Worm (Caenorhabditis elegans) whole organism, L2 larva: ENCODE results near the gene lig-4.

ENCODE experiments used
- C34F6.9 ChIP-seq: fragments of 150-350 bp; optimal IDR thresholded peaks from 2 replicates; lab custom pipeline; 2014; ENCODE audit warnings: missing biosample characterization, missing genetic modification characterization
- F13H6.1 ChIP-seq: sonication (generic microtip); optimal IDR thresholded peaks from 2 replicates; lab custom pipeline; 2016; ENCODE audit warnings: missing genetic modification characterization, missing compliant biosample characterization
- Y55F3AM.14 ChIP-seq: fragments of 200-800 bp; sonication (Bioruptor generic); optimal IDR thresholded peaks from 2 replicates; lab custom pipeline; 2018; ENCODE audit warnings: mild to moderate bottlenecking, missing genetic modification characterization, missing compliant biosample characterization
- ZK546.5 ChIP-seq: sonication (generic microtip); optimal IDR thresholded peaks from 2 replicates; lab custom pipeline; 2017; ENCODE audit warnings: missing biosample characterization, missing genetic modification characterization
- aly-2 ChIP-seq: fragments of 150-350 bp; optimal IDR thresholded peaks from 2 replicates; lab custom pipeline; 2014; ENCODE audit warnings: missing biosample characterization, missing genetic modification characterization
- ama-1 ChIP-seq: fragments of 150-350 bp; optimal IDR thresholded peaks from 2 replicates; lab custom pipeline; 2018; ENCODE audit warnings: inconsistent platforms
- blmp-1 ChIP-seq: sonication (generic microtip); optimal IDR thresholded peaks from 2 replicates; lab custom pipeline; 2017; ENCODE audit warnings: missing genetic modification characterization, mild to moderate bottlenecking, missing compliant biosample characterization, antibody characterized with exemption, moderate library complexity; ENCODE audit not compliant: insufficient read depth
- ceh-16 ChIP-seq: fragments of 150-350 bp; optimal IDR thresholded peaks from 2 replicates; lab custom pipeline; 2014; ENCODE audit warnings: missing biosample characterization, missing genetic modification characterization
- dmd-4 ChIP-seq: sonication (generic microtip); optimal IDR thresholded peaks from 2 replicates; lab custom pipeline; 2017; ENCODE audit warnings: missing biosample characterization, missing genetic modification characterization
- egl-27 ChIP-seq: sonication (generic microtip); optimal IDR thresholded peaks from 3 replicates; lab custom pipeline; 2017; ENCODE audit warnings: missing biosample characterization, missing genetic modification reagents, missing genetic modification characterization
- elt-1 ChIP-seq: fragments of 150-350 bp; optimal IDR thresholded peaks from 2 replicates; lab custom pipeline; 2014; ENCODE audit warnings: missing biosample characterization, missing genetic modification characterization
- elt-3 ChIP-seq: sonication (generic microtip); optimal IDR thresholded peaks from 2 replicates; lab custom pipeline; 2017; ENCODE audit warnings: missing biosample characterization, missing genetic modification characterization
- fos-1 ChIP-seq: fragments of 150-350 bp; optimal IDR thresholded peaks from 2 replicates; lab custom pipeline; 2014; ENCODE audit warnings: missing biosample characterization, missing genetic modification characterization
- gmeb-1 ChIP-seq: fragments of 150-350 bp; optimal IDR thresholded peaks from 2 replicates; lab custom pipeline; 2014; ENCODE audit warnings: missing biosample characterization, missing genetic modification characterization
- lin-39 ChIP-seq: fragments of 150-350 bp; optimal IDR thresholded peaks from 2 replicates; lab custom pipeline; 2014; ENCODE audit warnings: missing biosample characterization, missing genetic modification reagents, missing genetic modification characterization
- lsy-2 ChIP-seq, 2 experiments: fragments of 150-350 bp in 1 of 2; sonication (generic microtip) in 1 of 2; optimal IDR thresholded peaks; 2 replicates each; lab custom pipeline; 2014 to 2017; ENCODE audit warnings: missing biosample characterization in 2 of 2, missing genetic modification characterization in 2 of 2
- mab-5 ChIP-seq: fragments of 150-350 bp; optimal IDR thresholded peaks from 2 replicates; lab custom pipeline; 2014; ENCODE audit warnings: missing biosample characterization, missing genetic modification characterization
- nhr-10 ChIP-seq: sonication (generic microtip); optimal IDR thresholded peaks from 2 replicates; lab custom pipeline; 2017; ENCODE audit warnings: missing biosample characterization, missing genetic modification characterization
- nhr-11 ChIP-seq: fragments of 150-350 bp; optimal IDR thresholded peaks from 2 replicates; lab custom pipeline; 2014; ENCODE audit warnings: missing biosample characterization, missing genetic modification characterization
- nhr-12 ChIP-seq: fragments of 150-350 bp; optimal IDR thresholded peaks from 2 replicates; lab custom pipeline; 2014; ENCODE audit warnings: missing biosample characterization, missing genetic modification characterization
- nhr-129 ChIP-seq: fragments of 150-350 bp; optimal IDR thresholded peaks from 2 replicates; lab custom pipeline; 2014; ENCODE audit warnings: missing biosample characterization, missing genetic modification characterization
- nhr-23 ChIP-seq: fragments of 150-350 bp; optimal IDR thresholded peaks from 2 replicates; lab custom pipeline; 2014; ENCODE audit warnings: missing biosample characterization, missing genetic modification reagents, missing genetic modification characterization
- nhr-237 ChIP-seq: fragments of 150-350 bp; optimal IDR thresholded peaks from 2 replicates; lab custom pipeline; 2014; ENCODE audit warnings: missing biosample characterization, missing genetic modification characterization
- nhr-25 ChIP-seq: fragments of 150-350 bp; sonication (generic microtip); optimal IDR thresholded peaks from 3 replicates; lab custom pipeline; 2014; ENCODE audit warnings: missing biosample characterization, missing genetic modification characterization
- nhr-77 ChIP-seq: fragments of 150-350 bp; optimal IDR thresholded peaks from 2 replicates; lab custom pipeline; 2014; ENCODE audit warnings: missing biosample characterization, missing genetic modification characterization
- peb-1 ChIP-seq: fragments of 150-350 bp; optimal IDR thresholded peaks from 2 replicates; lab custom pipeline; 2014; ENCODE audit warnings: missing biosample characterization, missing genetic modification characterization
- sma-3 ChIP-seq: sonication (generic microtip); optimal IDR thresholded peaks from 2 replicates; lab custom pipeline; 2016; ENCODE audit warnings: missing genetic modification reagents, missing genetic modification characterization, missing compliant biosample characterization
- sma-9 ChIP-seq, 2 experiments: fragments of 150-350 bp in 1 of 2; sonication (generic microtip) in 1 of 2; optimal IDR thresholded peaks; 2 replicates each; lab custom pipeline; 2014 to 2016; ENCODE audit warnings: missing genetic modification characterization in 2 of 2, mild to moderate bottlenecking in 1 of 2, missing biosample characterization in 1 of 2, missing compliant biosample characterization in 1 of 2, missing genetic modification reagents in 1 of 2, moderate library complexity in 1 of 2
- snpc-4 ChIP-seq: fragments of 150-350 bp; optimal IDR thresholded peaks from 2 replicates; lab custom pipeline; 2014; ENCODE audit warnings: missing biosample characterization, missing genetic modification characterization
- unc-39 ChIP-seq: fragments of 150-350 bp; optimal IDR thresholded peaks from 2 replicates; lab custom pipeline; 2014; ENCODE audit warnings: missing biosample characterization, missing genetic modification characterization
- unc-55 ChIP-seq: fragments of 150-350 bp; sonication (generic microtip); optimal IDR thresholded peaks from 3 replicates; lab custom pipeline; 2014; ENCODE audit warnings: missing biosample characterization, missing genetic modification reagents, missing genetic modification characterization
- unc-62 ChIP-seq: fragments of 150-350 bp; optimal IDR thresholded peaks from 2 replicates; lab custom pipeline; 2014; ENCODE audit warnings: missing biosample characterization, missing genetic modification reagents, missing genetic modification characterization
- zag-1 ChIP-seq: fragments of 150-350 bp; optimal IDR thresholded peaks from 2 replicates; lab custom pipeline; 2014; ENCODE audit warnings: missing biosample characterization, missing genetic modification characterization
- ztf-11 ChIP-seq: sonication (generic microtip); optimal IDR thresholded peaks from 2 replicates; lab custom pipeline; 2017; ENCODE audit warnings: missing biosample characterization, missing genetic modification characterization
- ztf-4 ChIP-seq: fragments of 150-350 bp; optimal IDR thresholded peaks from 2 replicates; lab custom pipeline; 2014; ENCODE audit warnings: missing biosample characterization, missing genetic modification characterization

Gene lig-4

DNA sequence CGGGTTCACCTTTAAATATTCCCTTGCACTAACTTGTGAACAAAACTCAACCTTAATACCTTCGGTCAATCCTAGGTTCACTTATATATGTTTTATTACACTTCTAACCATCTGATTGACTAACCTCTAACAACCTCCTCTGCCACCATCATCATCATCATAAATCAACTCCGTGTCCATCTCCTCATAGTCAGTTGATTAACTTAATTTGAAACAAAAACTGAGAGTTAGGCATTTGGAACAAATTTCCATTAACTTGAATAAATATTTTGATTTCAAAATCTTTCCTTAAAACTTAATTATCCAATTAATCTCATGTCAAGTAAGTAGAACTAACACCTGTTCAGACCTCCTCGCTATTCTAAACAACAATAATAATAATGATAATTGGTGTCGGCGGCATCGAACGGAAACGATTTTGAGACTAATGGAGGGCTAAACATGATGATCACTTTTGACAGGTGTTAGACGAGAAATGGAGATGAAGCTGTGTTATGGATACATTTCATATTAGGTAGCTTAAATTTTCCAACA is 32.5 kb downstream of the lig-4 start:
- TF ChIP-seq aly-2 (tag; lab: Kevin White, UChicago) (no peak), sma-9 (GFP tag; optimal IDR thresholded peaks at IDR 0.05; lab: Kevin White, UChicago) (no peak), sma-9 (tag; optimal IDR thresholded peaks at IDR 0.05; lab: Kevin White, UChicago) (no peak), nhr-25 (tag; lab: Kevin White, UChicago) (no peak), zag-1 (tag; lab: Kevin White, UChicago) (no peak), ztf-11 (no peak), elt-1 (tag; lab: Kevin White, UChicago) (no peak), ztf-4 (tag; lab: Kevin White, UChicago) (no peak), lin-39 (no peak), gmeb-1 (tag; lab: Kevin White, UChicago) (no peak), ZK546.5 (tag; lab: Kevin White, UChicago) (no peak)

DNA sequence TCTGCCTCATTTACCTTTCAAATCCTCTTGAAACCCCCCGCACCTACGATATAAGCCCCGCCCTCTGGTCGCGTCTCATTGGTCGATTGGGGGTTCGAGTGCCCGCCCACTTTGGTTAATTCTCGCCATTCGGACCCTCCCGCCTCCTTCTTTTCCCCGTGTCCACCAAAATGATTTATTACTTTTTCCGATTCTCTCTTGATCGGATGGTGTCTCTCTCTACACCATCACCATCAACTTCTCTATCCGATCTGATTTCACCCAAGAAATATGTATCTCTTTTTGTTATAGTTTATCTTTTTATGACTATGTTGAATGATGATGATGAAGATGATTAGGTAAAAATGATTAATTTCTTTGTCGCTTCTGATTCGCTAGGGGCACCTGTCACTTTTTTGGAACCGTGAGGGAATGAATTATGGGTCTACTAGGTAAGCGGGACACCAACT is 33.5 kb downstream of the lig-4 start:
- TF ChIP-seq Y55F3AM.14 (peak; percentile 30), ceh-16 (peak; percentile 76), nhr-237 (tag; lab: Kevin White, UChicago) (no peak), nhr-11 (tag; lab: Kevin White, UChicago) (no peak), ztf-4 (tag; lab: Kevin White, UChicago) (peak; percentile 8), blmp-1 (tag; lab: Kevin White, UChicago) (no peak), unc-62 (peak; percentile 76), sma-9 (GFP tag; optimal IDR thresholded peaks at IDR 0.05; lab: Kevin White, UChicago) (peak; percentile 14), sma-9 (tag; optimal IDR thresholded peaks at IDR 0.05; lab: Kevin White, UChicago) (no peak), unc-39 (no peak), nhr-129 (tag; lab: Kevin White, UChicago) (no peak), dmd-4 (tag; lab: Kevin White, UChicago) (no peak), mab-5 (tag; lab: Kevin White, UChicago) (peak; percentile 97), lsy-2 (tag; optimal IDR thresholded peaks at IDR 0.05; lab: Kevin White, UChicago) (peak; percentile 35 to 78), lin-39 (no peak), sma-3 (GFP tag; lab: Kevin White, UChicago) (peak; percentile 10), ama-1 (lab: Kevin White, UChicago) (no peak), nhr-25 (tag; lab: Kevin White, UChicago) (peak; percentile 15), egl-27 (no peak), unc-55 (peak; percentile 64)

DNA sequence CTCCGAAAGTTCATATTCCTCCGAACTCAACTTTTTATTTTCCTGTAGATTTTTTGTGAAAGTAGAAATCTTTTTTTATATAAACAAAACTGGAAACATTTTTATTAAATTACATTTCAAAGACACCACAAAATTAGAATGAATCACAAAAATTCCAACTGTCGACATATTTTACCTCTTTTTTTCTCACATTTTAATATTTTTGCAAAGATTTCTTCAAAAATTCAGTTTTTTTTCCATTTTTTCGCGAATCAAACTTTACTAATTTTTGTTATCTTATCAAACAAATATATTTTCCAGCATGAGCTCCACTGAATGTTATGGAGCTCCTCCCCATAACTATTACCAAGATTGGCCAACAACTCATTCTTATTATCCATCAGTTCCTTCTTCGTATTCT is 34.1 kb downstream of the lig-4 start, which contains the start of gene ceh-13:
ceh-13 (plus strand) TSS at position 301 of the 400 bp plus-strand sequence.
- TF ChIP-seq elt-3 (tag; lab: Kevin White, UChicago) = no peak
- no peak for TF ChIP-seq nhr-12
- TF ChIP-seq nhr-23 (tag; lab: Kevin White, UChicago) = no peak

DNA sequence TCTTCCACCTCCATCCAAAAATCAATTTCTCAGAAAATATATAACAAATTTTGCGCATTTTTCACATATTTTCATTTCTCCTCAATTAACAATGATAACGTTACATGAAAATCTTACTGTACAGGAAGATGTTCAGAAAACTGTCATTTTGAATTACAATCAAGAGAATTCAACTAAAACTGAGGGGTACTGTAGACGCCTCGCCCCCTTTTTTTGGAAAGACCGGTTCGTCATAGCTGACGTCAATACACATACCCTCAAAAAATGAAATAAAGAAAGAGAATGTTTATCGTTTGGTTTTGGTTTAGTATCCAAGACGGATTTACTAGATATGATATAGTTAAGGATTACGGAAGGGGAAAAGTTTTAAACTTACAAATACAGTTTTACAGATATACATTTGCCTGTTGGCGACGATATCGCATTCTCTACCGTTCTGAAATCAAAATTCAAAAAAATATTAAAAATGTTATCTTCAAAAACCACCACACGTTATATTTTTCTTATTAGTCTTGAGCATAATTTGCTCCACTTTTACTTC is 36.7 kb downstream of the lig-4 start:
- peak; percentile 11 for TF ChIP-seq sma-9 (GFP tag; optimal IDR thresholded peaks at IDR 0.05; lab: Kevin White, UChicago)
- TF ChIP-seq sma-9 (tag; optimal IDR thresholded peaks at IDR 0.05; lab: Kevin White, UChicago) = no peak
- no peak for TF ChIP-seq snpc-4
- no peak for TF ChIP-seq nhr-77 (tag; lab: Kevin White, UChicago)
- no peak for TF ChIP-seq ceh-16
- no peak for TF ChIP-seq sma-3 (GFP tag; lab: Kevin White, UChicago)
- TF ChIP-seq peb-1 (tag; lab: Kevin White, UChicago) = no peak
- no peak for TF ChIP-seq C34F6.9 (tag; lab: Kevin White, UChicago)
- no peak for TF ChIP-seq fos-1 (tag; lab: Kevin White, UChicago)
- TF ChIP-seq lsy-2 (tag; optimal IDR thresholded peaks at IDR 0.05; lab: Kevin White, UChicago) = peak in 1 of 2 experiments; percentile 71
- TF ChIP-seq blmp-1 (tag; lab: Kevin White, UChicago) = no peak
- TF ChIP-seq nhr-23 (tag; lab: Kevin White, UChicago) = no peak

DNA sequence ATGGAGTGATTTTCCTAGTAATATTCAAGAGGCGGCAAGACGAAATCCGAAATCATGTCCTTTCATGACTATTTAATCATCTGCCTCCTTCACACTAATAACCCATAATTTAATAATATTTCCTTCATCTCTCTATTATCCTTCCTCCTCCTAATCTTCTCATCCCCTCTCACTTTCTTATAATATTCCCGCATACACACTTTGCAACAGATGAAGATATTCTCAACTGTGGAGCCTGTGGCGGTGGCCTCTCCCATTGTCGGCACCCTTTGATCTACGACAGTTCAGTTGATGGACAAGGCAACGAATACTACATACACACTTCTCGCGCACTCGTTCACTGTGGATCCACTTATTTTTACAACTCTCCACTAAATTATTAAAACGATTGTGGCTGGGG is 37.4 kb downstream of the lig-4 start:
- TF ChIP-seq mab-5 (tag; lab: Kevin White, UChicago) (no peak), nhr-10 (no peak), F13H6.1 (tag; lab: Kevin White, UChicago) (no peak), gmeb-1 (tag; lab: Kevin White, UChicago) (no peak), lin-39 (no peak), dmd-4 (tag; lab: Kevin White, UChicago) (no peak)
